Worm (Caenorhabditis elegans) whole organism, early embryonic: ENCODE measurements around the gene F54A3.5.

Experiments used
- B0310.2 ChIP-seq: sonication (generic microtip); optimal IDR thresholded peaks from 2 replicates; lab custom pipeline; 2016; ENCODE audit warnings: mild to moderate bottlenecking, missing genetic modification characterization, missing compliant biosample characterization
- F13C5.2 ChIP-seq: sonication (generic microtip); optimal IDR thresholded peaks from 2 replicates; lab custom pipeline; 2017; ENCODE audit warnings: mild to moderate bottlenecking, missing genetic modification characterization, inconsistent platforms, missing compliant biosample characterization
- ama-1 ChIP-seq: fragments of 150-350 bp; optimal IDR thresholded peaks from 2 replicates; lab custom pipeline; 2014
- ceh-36 ChIP-seq: sonication (generic microtip); optimal IDR thresholded peaks from 2 replicates; lab custom pipeline; 2016; ENCODE audit warnings: missing genetic modification characterization, inconsistent platforms, missing compliant biosample characterization
- ets-7 ChIP-seq: sonication (generic microtip); optimal IDR thresholded peaks from 2 replicates; lab custom pipeline; 2016; ENCODE audit warnings: missing genotype, missing genetic modification characterization, missing compliant biosample characterization
- flt-1 ChIP-seq: fragments of 200-800 bp; sonication (Bioruptor generic); IDR thresholded peaks from 2 replicates; pipeline ENCODE4 v1.3.6; 2022; ENCODE audit warnings: missing genetic modification characterization, missing compliant biosample characterization
- hmg-4 ChIP-seq: fragments of 200-800 bp; sonication (Bioruptor generic); optimal IDR thresholded peaks from 2 replicates; lab custom pipeline; 2018; ENCODE audit warnings: mild to moderate bottlenecking, missing genetic modification characterization, missing compliant biosample characterization
- hnd-1 ChIP-seq: sonication (generic microtip); optimal IDR thresholded peaks from 2 replicates; lab custom pipeline; 2016; ENCODE audit warnings: missing genetic modification characterization, missing compliant biosample characterization
- pes-1 ChIP-seq: fragments of 200-800 bp; sonication (Bioruptor generic); IDR thresholded peaks from 2 replicates; pipeline ENCODE4 v1.3.6; 2022; ENCODE audit warnings: missing genetic modification reagents, missing genetic modification characterization, missing compliant biosample characterization
- sea-1 ChIP-seq: fragments of 200-800 bp; sonication (Bioruptor generic); conservative IDR thresholded peaks from 2 replicates; pipeline ENCODE4 v1.3.6; 2022; ENCODE audit warnings: missing genetic modification characterization, missing compliant biosample characterization

DNA sequence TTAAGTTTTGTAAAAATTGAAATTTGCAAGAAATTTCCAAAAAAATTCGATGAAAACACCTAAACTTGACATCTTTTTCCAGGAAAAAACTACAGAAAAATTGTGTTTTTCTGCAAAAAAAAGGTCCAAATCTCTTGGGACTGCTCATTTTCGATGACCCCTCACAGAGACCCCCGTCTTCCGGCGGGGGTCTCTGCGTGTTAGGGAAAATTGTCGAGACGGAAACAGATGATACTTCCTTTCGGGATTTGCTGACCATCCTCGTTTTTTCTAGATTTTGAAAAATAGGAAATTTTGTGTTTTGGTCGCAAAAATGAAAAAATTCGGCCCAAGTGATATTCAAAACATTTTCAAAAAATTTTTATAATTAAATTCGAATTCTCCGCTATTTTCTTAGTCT is 34.1 kb downstream of the F54A3.5 start:
- TF ChIP-seq pes-1 (no peak), ceh-36 (tag; lab: Kevin White, UChicago) (no peak), ets-7 (tag; lab: Kevin White, UChicago) (no peak), B0310.2 (tag; lab: Kevin White, UChicago) (no peak), F13C5.2 (tag; lab: Kevin White, UChicago) (no peak), hmg-4 (GFP tag; lab: Kevin White, UChicago) (no peak), ama-1 (no peak), sea-1 (GFP tag; lab: Robert Waterston, UW) (no peak), flt-1 (GFP tag; lab: Robert Waterston, UW) (no peak), hnd-1 (no peak)
